Fruit fly (Drosophila melanogaster) whole organism, embryonic: ENCODE results near the gene ND-B14.5AL.

ENCODE experiments used
- B-H2 ChIP-seq: fragments of 200-800 bp; sonication (Bioruptor generic); optimal IDR thresholded peaks from 2 replicates; lab custom pipeline; 2018; ENCODE audit warnings: missing biosample characterization, mild to moderate bottlenecking, missing genetic modification characterization
- Bgb ChIP-seq: fragments of 200-800 bp; sonication (Bioruptor generic); IDR thresholded peaks from 2 replicates; pipeline ENCODE4 v1.3.6; 2022; ENCODE audit warnings: missing biosample characterization, missing genetic modification characterization; ENCODE audit not compliant: partially characterized antibody
- C15 ChIP-seq: fragments of 200-800 bp; sonication (Bioruptor generic); IDR thresholded peaks from 3 replicates; pipeline ENCODE4 v1.3.6; 2022; ENCODE audit warnings: missing biosample characterization, missing genetic modification characterization
- CG10209 ChIP-seq: fragments of 200-800 bp; sonication (Bioruptor generic); optimal IDR thresholded peaks from 3 replicates; lab custom pipeline; 2017; ENCODE audit warnings: missing biosample characterization, mild to moderate bottlenecking, missing genetic modification characterization, missing genetic modification reagents
- CG1529 ChIP-seq: fragments of 200-800 bp; sonication (Bioruptor generic); optimal IDR thresholded peaks from 3 replicates; lab custom pipeline; 2018; ENCODE audit warnings: missing biosample characterization, missing genetic modification characterization
- CG1792 ChIP-seq: fragments of 200-800 bp; sonication (Bioruptor generic); optimal IDR thresholded peaks from 2 replicates; lab custom pipeline; 2016; ENCODE audit warnings: missing biosample characterization, missing genetic modification characterization
- CG2202 ChIP-seq: fragments of 200-800 bp; sonication (Bioruptor generic); optimal IDR thresholded peaks from 2 replicates; lab custom pipeline; 2018; ENCODE audit warnings: missing biosample characterization, mild to moderate bottlenecking, missing genetic modification characterization
- CG30403 ChIP-seq: fragments of 200-800 bp; sonication (Bioruptor generic); optimal IDR thresholded peaks from 3 replicates; lab custom pipeline; 2016; ENCODE audit warnings: missing biosample characterization, missing genetic modification characterization
- CG4424 ChIP-seq: fragments of 200-800 bp; sonication (Bioruptor generic); optimal IDR thresholded peaks from 3 replicates; lab custom pipeline; 2016; ENCODE audit warnings: missing biosample characterization, missing genetic modification characterization
- CG9215 ChIP-seq: fragments of 200-800 bp; sonication (Bioruptor generic); IDR thresholded peaks from 2 replicates; pipeline ENCODE4 v1.3.6; 2022; ENCODE audit warnings: missing biosample characterization, missing genetic modification characterization
- CoRest ChIP-seq: fragments of 200-800 bp; sonication (Bioruptor generic); optimal IDR thresholded peaks from 3 replicates; lab custom pipeline; 2018; ENCODE audit warnings: missing biosample characterization, mild to moderate bottlenecking, missing genetic modification characterization, moderate library complexity
- Dbx ChIP-seq: fragments of 200-800 bp; sonication (Bioruptor generic); IDR thresholded peaks from 3 replicates; pipeline ENCODE4 v1.3.6; 2022; ENCODE audit warnings: missing biosample characterization, missing genetic modification characterization
- Doc2 ChIP-seq: fragments of 200-800 bp; sonication (Bioruptor generic); IDR thresholded peaks from 2 replicates; pipeline ENCODE4 v1.3.6; 2022; ENCODE audit warnings: missing biosample characterization, missing genetic modification characterization
- Ets65A ChIP-seq: fragments of 200-800 bp; sonication (Bioruptor generic); peaks from one replicate; lab custom pipeline; 2016; ENCODE audit warnings: missing biosample characterization, missing genetic modification characterization
- Hmr ChIP-seq: fragments of 200-800 bp; sonication (Bioruptor generic); optimal IDR thresholded peaks from 3 replicates; lab custom pipeline; 2017; ENCODE audit warnings: mild to moderate bottlenecking, missing biosample characterization, missing genetic modification reagents, missing genetic modification characterization
- Med ChIP-seq: fragments of 200-800 bp; sonication (Bioruptor generic); peaks from one replicate; lab custom pipeline; 2016; ENCODE audit warnings: missing biosample characterization, missing genetic modification characterization, mild to moderate bottlenecking, inconsistent platforms, moderate library complexity
- NC2β ChIP-seq: fragments of 200-800 bp; sonication (Bioruptor generic); optimal IDR thresholded peaks from 2 replicates; lab custom pipeline; 2016; ENCODE audit warnings: missing biosample characterization, missing genetic modification characterization
- Tbp ChIP-seq: fragments of >200 bp; optimal IDR thresholded peaks from 2 replicates; lab custom pipeline; 2018; ENCODE audit warnings: missing biosample characterization, missing genetic modification characterization
- Trl ChIP-seq, 3 experiments: fragments of >200 bp in 2 of 3; fragments of 200-800 bp in 1 of 3; sonication (Bioruptor generic) in 1 of 3; optimal IDR thresholded peaks; 2 replicates in 1 of 3; 3 replicates in 2 of 3; lab custom pipeline; 2016 to 2017; ENCODE audit warnings: missing biosample characterization in 1 of 3, missing genetic modification characterization in 1 of 3
- Xbp1 ChIP-seq: fragments of 200-800 bp; sonication (Bioruptor generic); optimal IDR thresholded peaks from 3 replicates; lab custom pipeline; 2016; ENCODE audit warnings: missing biosample characterization, mild to moderate bottlenecking, missing genetic modification characterization
- ara ChIP-seq: fragments of 200-800 bp; sonication (Bioruptor generic); IDR thresholded peaks from 2 replicates; pipeline ENCODE4 v1.3.6; 2022; ENCODE audit warnings: missing biosample characterization, missing genetic modification characterization
- az2 ChIP-seq: fragments of 200-800 bp; sonication (Bioruptor generic); optimal IDR thresholded peaks from 3 replicates; lab custom pipeline; 2016; ENCODE audit warnings: missing biosample characterization, missing genetic modification characterization
- chinmo ChIP-seq: fragments of 200-800 bp; sonication (Bioruptor generic); IDR thresholded peaks from 4 replicates; pipeline ENCODE4 v1.3.6; 2022; ENCODE audit warnings: missing biosample characterization, missing genetic modification characterization; ENCODE audit not compliant: partially characterized antibody
- crol ChIP-seq: fragments of 200-800 bp; sonication (Bioruptor generic); IDR thresholded peaks from 2 replicates; pipeline ENCODE4 v1.3.6; 2022; ENCODE audit warnings: missing biosample characterization, missing genetic modification characterization
- dysf ChIP-seq: fragments of 200-800 bp; sonication (Bioruptor generic); IDR thresholded peaks from 3 replicates; pipeline ENCODE4 v1.3.6; 2022; ENCODE audit warnings: missing biosample characterization, missing genetic modification characterization
- fd96Cb ChIP-seq: fragments of 200-800 bp; sonication (Bioruptor generic); optimal IDR thresholded peaks from 2 replicates; lab custom pipeline; 2018; ENCODE audit warnings: missing biosample characterization, mild to moderate bottlenecking, missing genetic modification characterization, moderate library complexity
- fu2 ChIP-seq: fragments of 200-800 bp; sonication (Bioruptor generic); optimal IDR thresholded peaks from 2 replicates; lab custom pipeline; 2016; ENCODE audit warnings: missing biosample characterization, missing genetic modification characterization
- gcm ChIP-seq: fragments of 200-800 bp; sonication (Bioruptor generic); optimal IDR thresholded peaks from 2 replicates; lab custom pipeline; 2019; ENCODE audit warnings: missing biosample characterization, mild to moderate bottlenecking, missing genetic modification characterization, moderate library complexity
- gsb-n ChIP-seq: fragments of 200-800 bp; sonication (Bioruptor generic); optimal IDR thresholded peaks from 3 replicates; lab custom pipeline; 2018; ENCODE audit warnings: missing biosample characterization, mild to moderate bottlenecking, missing genetic modification characterization
- ind ChIP-seq: fragments of 200-800 bp; sonication (Bioruptor generic); optimal IDR thresholded peaks from 3 replicates; lab custom pipeline; 2016; ENCODE audit warnings: missing biosample characterization, missing genetic modification characterization
- jigr1 ChIP-seq: fragments of 200-800 bp; sonication (Bioruptor generic); IDR thresholded peaks from 3 replicates; pipeline ENCODE4 v1.3.6; 2022; ENCODE audit warnings: missing biosample characterization, missing genetic modification characterization
- kah ChIP-seq: fragments of 200-800 bp; sonication (Bioruptor generic); optimal IDR thresholded peaks from 2 replicates; lab custom pipeline; 2018; ENCODE audit warnings: missing biosample characterization, mild to moderate bottlenecking, missing genetic modification characterization
- mam ChIP-seq: fragments of 200-800 bp; sonication (Bioruptor generic); optimal IDR thresholded peaks from 3 replicates; lab custom pipeline; 2016; ENCODE audit warnings: missing biosample characterization, missing genetic modification characterization
- mirr ChIP-seq: fragments of 200-800 bp; sonication (Bioruptor generic); optimal IDR thresholded peaks from 3 replicates; lab custom pipeline; 2018; ENCODE audit warnings: missing biosample characterization, mild to moderate bottlenecking, missing genetic modification characterization
- oc ChIP-seq: fragments of 200-800 bp; sonication (Bioruptor generic); optimal IDR thresholded peaks from 2 replicates; lab custom pipeline; 2018; ENCODE audit warnings: missing biosample characterization, mild to moderate bottlenecking, missing genetic modification characterization, moderate library complexity
- pros ChIP-seq: fragments of 200-800 bp; sonication (Bioruptor generic); optimal IDR thresholded peaks from 3 replicates; lab custom pipeline; 2019; ENCODE audit warnings: missing biosample characterization, mild to moderate bottlenecking, missing genetic modification characterization, moderate library complexity
- pzg ChIP-seq: fragments of 200-800 bp; sonication (Bioruptor generic); optimal IDR thresholded peaks from 3 replicates; lab custom pipeline; 2018; ENCODE audit warnings: missing biosample characterization, mild to moderate bottlenecking, missing genetic modification characterization, moderate library complexity
- ranshi ChIP-seq: fragments of 200-800 bp; sonication (Bioruptor generic); IDR thresholded peaks from 2 replicates; pipeline ENCODE4 v1.3.6; 2022; ENCODE audit warnings: missing biosample characterization, missing genetic modification characterization
- sima ChIP-seq: fragments of 200-800 bp; sonication (Bioruptor generic); optimal IDR thresholded peaks from 2 replicates; lab custom pipeline; 2016; ENCODE audit warnings: missing biosample characterization, missing genetic modification characterization
- stwl ChIP-seq: fragments of 200-800 bp; sonication (Bioruptor generic); optimal IDR thresholded peaks from 3 replicates; lab custom pipeline; 2018; ENCODE audit warnings: missing biosample characterization, mild to moderate bottlenecking, missing genetic modification characterization, moderate library complexity
- tll ChIP-seq, 2 experiments: fragments of 200-800 bp in 1 of 2; fragments of >200 bp in 1 of 2; sonication (Bioruptor generic) in 1 of 2; optimal IDR thresholded peaks; 2 replicates each; lab custom pipeline; 2017 to 2019; ENCODE audit warnings: missing biosample characterization in 2 of 2, missing genetic modification characterization in 2 of 2, mild to moderate bottlenecking in 1 of 2, moderate library complexity in 1 of 2
- twi ChIP-seq: fragments of 200-800 bp; optimal IDR thresholded peaks from 2 replicates; lab custom pipeline; 2019; ENCODE audit warnings: missing biosample characterization, mild to moderate bottlenecking, missing genetic modification characterization, moderate library complexity
- unpg ChIP-seq: fragments of 200-800 bp; sonication (Bioruptor generic); optimal IDR thresholded peaks from 3 replicates; lab custom pipeline; 2018; ENCODE audit warnings: missing biosample characterization, mild to moderate bottlenecking, missing genetic modification characterization, moderate library complexity
- vvl ChIP-seq: fragments of 200-800 bp; sonication (Bioruptor generic); IDR thresholded peaks from 2 replicates; pipeline ENCODE4 v1.3.6; 2022; ENCODE audit warnings: missing biosample characterization, missing genetic modification characterization
- zen ChIP-seq: fragments of 200-800 bp; sonication (Bioruptor generic); optimal IDR thresholded peaks from 3 replicates; lab custom pipeline; 2018; ENCODE audit warnings: missing biosample characterization, mild to moderate bottlenecking, missing genetic modification characterization, moderate library complexity

The ND-B14.5AL gene

DNA sequence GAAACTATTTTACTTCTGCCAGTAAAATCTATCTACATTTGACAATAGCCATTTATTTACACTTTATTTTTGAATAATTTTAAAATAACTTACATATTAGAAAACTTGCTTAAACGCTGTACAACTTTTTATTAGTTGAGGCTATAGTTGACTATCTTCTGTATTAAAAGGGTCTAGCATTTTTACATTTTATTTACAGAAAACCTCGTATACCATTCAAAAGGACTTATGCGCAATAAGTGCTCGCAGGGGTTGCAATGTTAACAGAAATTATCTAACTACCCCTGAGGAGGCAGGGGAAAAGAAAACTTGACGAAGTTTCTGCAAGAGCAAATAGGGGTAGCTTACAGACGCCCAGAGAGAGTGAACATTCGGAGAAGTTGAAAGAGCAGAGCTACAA, 33.9 kb upstream of the ND-B14.5AL start:
- no peak for TF ChIP-seq ranshi (GFP tag; lab: Robert Waterston, UW)
- peak; percentile 17 to 31 for TF ChIP-seq Trl (optimal IDR thresholded peaks at IDR 0.05; lab: Kevin White, UChicago)
- no peak for TF ChIP-seq Trl (GFP tag; optimal IDR thresholded peaks at IDR 0.05; lab: Kevin White, UChicago)
- TF ChIP-seq C15 (GFP tag; lab: Robert Waterston, UW) = no peak
- TF ChIP-seq fd96Cb = no peak

DNA sequence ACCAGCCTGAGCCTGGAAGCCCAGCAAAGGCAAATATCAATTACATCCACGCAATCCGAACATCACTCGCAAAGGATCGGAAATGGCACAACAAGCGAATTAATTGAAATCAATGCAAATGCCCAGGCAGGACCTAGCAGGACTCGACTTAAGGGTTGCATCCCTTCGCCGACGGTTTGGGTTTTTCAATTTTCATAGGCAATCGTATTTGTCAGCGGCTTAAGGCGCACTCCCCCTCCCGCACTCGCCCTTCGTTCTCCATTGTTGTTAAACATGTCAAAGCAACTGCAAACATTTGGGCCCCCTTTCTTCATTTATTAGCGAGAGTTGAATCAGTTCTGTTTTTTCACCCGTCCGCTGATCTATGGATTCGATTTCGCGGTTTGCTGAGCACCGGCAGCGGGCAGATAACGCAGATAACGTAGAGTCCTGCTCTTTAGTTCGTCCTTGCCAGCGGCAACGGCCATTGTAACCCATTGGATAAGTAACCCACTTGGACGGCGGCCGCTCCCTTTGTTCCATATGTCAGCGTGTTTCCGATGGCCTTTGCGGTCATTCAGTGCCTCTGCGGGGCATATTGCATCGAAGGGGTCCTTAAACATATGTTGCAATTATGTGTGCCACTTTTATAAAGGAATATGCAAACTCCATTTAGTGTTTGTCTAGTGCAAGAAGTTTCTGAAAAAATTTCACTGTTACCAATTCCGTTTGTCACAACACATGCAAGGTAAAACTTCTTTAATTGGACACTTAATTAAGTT, 19.6 kb upstream of the ND-B14.5AL start:
- TF ChIP-seq stwl (tag; lab: Kevin White, UChicago) = no peak
- TF ChIP-seq chinmo (GFP tag; lab: Robert Waterston, UW) = 0 out of 4 replicates have a peak, but pooled peaks have one; percentile 40
- no peak for TF ChIP-seq ara
- no peak for TF ChIP-seq CG4424 (GFP tag; lab: Kevin White, UChicago)
- TF ChIP-seq ind (GFP tag; lab: Kevin White, UChicago) = no peak
- TF ChIP-seq CG2202 (tag; lab: Kevin White, UChicago) = no peak
- no peak for TF ChIP-seq vvl (GFP tag; lab: Robert Waterston, UW)
- TF ChIP-seq Hmr (GFP tag; lab: Kevin White, UChicago) = no peak
- 0 out of 3 replicates have a peak, but pooled peaks have one; percentile 19 for TF ChIP-seq dysf (GFP tag; lab: Robert Waterston, UW)
- peak; percentile 94 for TF ChIP-seq twi (tag; lab: Kevin White, UChicago)
- no peak for TF ChIP-seq fu2 (GFP tag; lab: Kevin White, UChicago)
- TF ChIP-seq oc (tag; lab: Kevin White, UChicago) = peak; percentile 72
- no peak for TF ChIP-seq NC2β (GFP tag; lab: Kevin White, UChicago)
- no peak for TF ChIP-seq gcm (GFP tag; lab: Kevin White, UChicago)
- no peak for TF ChIP-seq mirr (GFP tag; lab: Kevin White, UChicago)
- TF ChIP-seq jigr1 (GFP tag; lab: Robert Waterston, UW) = no peak
- TF ChIP-seq crol (GFP tag; lab: Robert Waterston, UW) = peak; percentile 59; the same call in 1 of the 2 replicates
- no peak for TF ChIP-seq CG10209 (GFP tag; lab: Kevin White, UChicago)
- peak; percentile 82 for TF ChIP-seq pros (GFP tag; lab: Kevin White, UChicago)
- TF ChIP-seq tll (GFP tag; optimal IDR thresholded peaks at IDR 0.05; lab: Kevin White, UChicago) = peak in 1 of 2 experiments; percentile 0
- no peak for TF ChIP-seq Med

DNA sequence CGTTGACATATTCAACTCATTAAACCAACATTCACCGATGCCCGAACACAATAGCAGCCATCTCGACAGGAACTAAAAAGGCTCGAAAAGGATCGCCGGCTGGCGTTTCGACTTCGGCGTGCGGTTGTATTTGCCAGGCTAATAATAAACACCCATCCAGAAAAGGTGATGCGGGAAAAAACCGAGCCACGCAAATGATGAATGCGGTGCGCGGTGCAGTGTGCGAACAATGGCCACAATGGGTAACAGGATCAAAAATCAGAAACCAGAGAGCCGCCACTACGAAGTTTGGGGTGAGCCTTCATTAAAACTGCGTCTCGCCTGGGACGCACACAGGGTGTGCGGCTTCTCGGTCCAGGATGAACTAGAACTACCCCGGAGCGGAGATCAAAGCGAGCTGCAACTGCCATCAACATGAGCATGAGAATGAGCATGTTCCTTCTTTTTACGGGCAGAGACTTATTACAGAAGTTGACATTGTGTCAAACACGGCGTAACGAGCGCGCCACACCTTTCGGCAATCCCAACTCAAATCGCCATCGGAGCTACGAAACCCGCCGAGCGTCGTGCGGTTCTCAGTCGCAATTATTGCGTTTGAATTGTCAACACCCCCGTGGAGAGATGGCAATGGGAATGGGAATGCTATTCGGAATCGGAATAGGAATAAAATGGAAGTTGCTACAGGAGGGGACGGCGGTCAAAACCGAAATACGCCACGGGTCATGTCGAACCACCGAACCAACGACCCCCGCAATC, 18.1 kb upstream of the ND-B14.5AL start:
- no peak for TF ChIP-seq sima (GFP tag; lab: Kevin White, UChicago)
- no peak for TF ChIP-seq kah
- peak; percentile 7 for TF ChIP-seq Ets65A
- no peak for TF ChIP-seq CG1792 (GFP tag; lab: Kevin White, UChicago)
- no peak for TF ChIP-seq CG30403
- no peak for TF ChIP-seq Bgb
- no peak for TF ChIP-seq Xbp1 (GFP tag; lab: Kevin White, UChicago)
- 0 out of 3 replicates have a peak, but pooled peaks have one; percentile 24 for TF ChIP-seq Dbx (GFP tag; lab: Robert Waterston, UW)
- no peak for TF ChIP-seq Doc2 (GFP tag; lab: Robert Waterston, UW)
- no peak for TF ChIP-seq CG9215 (GFP tag; lab: Robert Waterston, UW)
- TF ChIP-seq gsb-n = peak; percentile 1
- no peak for TF ChIP-seq az2 (GFP tag; lab: Kevin White, UChicago)
- no peak for TF ChIP-seq B-H2
- TF ChIP-seq Tbp (GFP tag; lab: Kevin White, UChicago) = no peak
- peak; percentile 62 for TF ChIP-seq zen (tag; lab: Kevin White, UChicago)
- no peak for TF ChIP-seq mam (GFP tag; lab: Kevin White, UChicago)
- no peak for TF ChIP-seq CoRest (tag; lab: Kevin White, UChicago)
- TF ChIP-seq oc (tag; lab: Kevin White, UChicago) = no peak
- TF ChIP-seq pzg (GFP tag; lab: Kevin White, UChicago) = no peak
- TF ChIP-seq unpg = no peak
- no peak for TF ChIP-seq CG1529 (GFP tag; lab: Kevin White, UChicago)
